Worm (Caenorhabditis elegans): ENCODE results near the gene kcnl-1.

DNA sequence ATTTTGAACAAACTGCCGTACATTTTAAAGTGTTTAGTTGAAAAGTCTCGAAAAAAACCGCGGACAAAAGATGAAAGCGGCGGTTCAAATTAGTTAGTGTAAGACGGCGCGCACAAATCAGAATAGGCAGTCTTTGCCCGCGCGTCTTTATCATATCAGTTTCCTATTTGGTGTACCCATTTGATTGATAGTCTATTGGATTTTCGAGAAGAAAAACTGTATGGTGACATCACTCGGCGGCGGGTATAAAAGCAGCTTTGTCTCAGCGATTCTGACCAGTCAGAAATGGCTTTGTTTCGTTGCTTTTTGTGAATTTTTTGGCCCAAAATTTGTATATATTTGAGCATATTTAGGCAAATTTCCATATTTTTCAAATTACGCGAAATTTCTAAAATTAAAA is 43.5 kb downstream of the kcnl-1 start:
- TF ChIP-seq lag-1 (GFP tag; IDR thresholded peaks at IDR 0.05): no peak
- TF ChIP-seq ama-1 (optimal IDR thresholded peaks at IDR 0.05): no peak
- no peak for TF ChIP-seq ama-1 (GFP tag; optimal IDR thresholded peaks at IDR 0.05)
- TF ChIP-seq chd-7 (tag; optimal IDR thresholded peaks at IDR 0.05): no peak
- TF ChIP-seq rpc-1 (optimal IDR thresholded peaks at IDR 0.05): no peak
- no peak for TF ChIP-seq rpc-1 (tag; optimal IDR thresholded peaks at IDR 0.05)
- TF ChIP-seq dpl-1 (GFP tag; optimal IDR thresholded peaks at IDR 0.05): no peak
- TF ChIP-seq Y53G8AR.9 (GFP tag; conservative IDR thresholded peaks at IDR 0.05): no peak
- TF ChIP-seq lin-35 (GFP tag; optimal IDR thresholded peaks at IDR 0.05): no peak
- no peak for TF ChIP-seq Y79H2A.3 (GFP tag; conservative IDR thresholded peaks at IDR 0.05)
- TF ChIP-seq efl-1 (GFP tag; optimal IDR thresholded peaks at IDR 0.05): no peak
- TF ChIP-seq hsf-1 (GFP tag; IDR thresholded peaks at IDR 0.05): no peak
- TF ChIP-seq F22D6.2 (tag; optimal IDR thresholded peaks at IDR 0.05): no peak
- no peak for TF ChIP-seq unc-62 (GFP tag; optimal IDR thresholded peaks at IDR 0.05)
